Fruit fly (Drosophila melanogaster) whole organism, embryonic: ENCODE results near the gene CG14082.

Experiments used
- Antp ChIP-seq: fragments of 200-800 bp; sonication (Bioruptor generic); optimal IDR thresholded peaks from 3 replicates; lab custom pipeline; 2016; ENCODE audit warnings: missing biosample characterization, missing genetic modification characterization
- Awh ChIP-seq: fragments of 200-800 bp; sonication (Bioruptor generic); IDR thresholded peaks from 2 replicates; pipeline ENCODE4, ENCODE4 v1.3.6; 2022; ENCODE audit warnings: missing biosample characterization, missing genetic modification characterization
- CG10366 ChIP-seq: fragments of 200-800 bp; sonication (Bioruptor generic); IDR thresholded peaks from 2 replicates; pipeline ENCODE4 v1.3.6; 2022; ENCODE audit warnings: missing biosample characterization, missing genetic modification characterization
- CG10959 ChIP-seq: fragments of 200-800 bp; sonication (Bioruptor generic); IDR thresholded peaks from 2 replicates; pipeline ENCODE4 v1.3.6; 2022; ENCODE audit warnings: missing biosample characterization, missing genetic modification characterization
- CG11456 ChIP-seq: fragments of 200-800 bp; sonication (Bioruptor generic); IDR thresholded peaks from 3 replicates; pipeline ENCODE4 v1.3.6; 2022; ENCODE audit warnings: missing biosample characterization, missing genetic modification characterization
- CG15479 ChIP-seq: fragments of 200-800 bp; sonication (Bioruptor generic); optimal IDR thresholded peaks from 3 replicates; lab custom pipeline; 2019; ENCODE audit warnings: missing biosample characterization, mild to moderate bottlenecking, missing genetic modification characterization, moderate library complexity
- CG17361 ChIP-seq: fragments of 200-800 bp; sonication (Bioruptor generic); IDR thresholded peaks from 3 replicates; pipeline ENCODE4 v1.3.6; 2022; ENCODE audit warnings: missing biosample characterization, missing genetic modification characterization
- CG17385 ChIP-seq: fragments of 200-800 bp; sonication (Bioruptor generic); optimal IDR thresholded peaks from 3 replicates; lab custom pipeline; 2018; ENCODE audit warnings: missing biosample characterization, mild to moderate bottlenecking, missing genetic modification characterization
- CG17912 ChIP-seq: fragments of 200-800 bp; sonication (Bioruptor generic); optimal IDR thresholded peaks from 2 replicates; lab custom pipeline; 2018; ENCODE audit warnings: missing biosample characterization, mild to moderate bottlenecking, missing genetic modification characterization
- CG32772 ChIP-seq: fragments of 200-800 bp; sonication (Bioruptor generic); IDR thresholded peaks from 2 replicates; pipeline ENCODE4 v1.3.6; 2022; ENCODE audit warnings: missing biosample characterization, missing genetic modification characterization
- CG5953 ChIP-seq: fragments of 200-800 bp; sonication (Bioruptor generic); IDR thresholded peaks from 2 replicates; pipeline ENCODE4 v1.3.6; 2022; ENCODE audit warnings: missing biosample characterization, missing genetic modification characterization
- CG6272 ChIP-seq: fragments of 200-800 bp; sonication (Bioruptor generic); IDR thresholded peaks from 2 replicates; pipeline ENCODE4 v1.3.6; 2022; ENCODE audit warnings: missing biosample characterization, missing genetic modification characterization
- D19B ChIP-seq: fragments of 200-800 bp; sonication (Bioruptor generic); optimal IDR thresholded peaks from 2 replicates; lab custom pipeline; 2017; ENCODE audit warnings: missing biosample characterization, mild to moderate bottlenecking, missing genetic modification characterization
- Dad ChIP-seq: fragments of 200-800 bp; sonication (Bioruptor generic); optimal IDR thresholded peaks from 3 replicates; lab custom pipeline; 2016; ENCODE audit warnings: missing biosample characterization, missing genetic modification characterization
- Deaf1 ChIP-seq: fragments of 200-800 bp; optimal IDR thresholded peaks from 3 replicates; lab custom pipeline; 2019; ENCODE audit warnings: missing biosample characterization, mild to moderate bottlenecking, missing genetic modification characterization, moderate library complexity
- Dp ChIP-seq: fragments of 200-800 bp; sonication (Bioruptor generic); optimal IDR thresholded peaks from 2 replicates; lab custom pipeline; 2018; ENCODE audit warnings: missing biosample characterization, mild to moderate bottlenecking, missing genetic modification characterization, moderate library complexity
- GATAe ChIP-seq: fragments of 200-800 bp; sonication (Bioruptor generic); conservative IDR thresholded peaks from 2 replicates; pipeline ENCODE4 v1.3.6; 2022; ENCODE audit warnings: missing biosample characterization, missing genetic modification characterization
- Gsc ChIP-seq: fragments of 200-800 bp; sonication (Bioruptor generic); IDR thresholded peaks from 2 replicates; pipeline ENCODE4 v1.3.6; 2022; ENCODE audit warnings: missing biosample characterization, missing genetic modification characterization
- Oli ChIP-seq: fragments of 200-800 bp; sonication (Bioruptor generic); optimal IDR thresholded peaks from 2 replicates; lab custom pipeline; 2018; ENCODE audit warnings: missing biosample characterization, mild to moderate bottlenecking, missing genetic modification characterization, moderate library complexity
- Sry-β ChIP-seq: fragments of 200-800 bp; sonication (Bioruptor generic); optimal IDR thresholded peaks from 2 replicates; lab custom pipeline; 2018; ENCODE audit warnings: missing biosample characterization, mild to moderate bottlenecking, missing genetic modification characterization, moderate library complexity
- TFAM ChIP-seq: fragments of 200-800 bp; sonication (Bioruptor generic); optimal IDR thresholded peaks from 2 replicates; lab custom pipeline; 2017; ENCODE audit warnings: missing biosample characterization, missing genetic modification characterization, inconsistent platforms
- cato ChIP-seq: fragments of 200-800 bp; sonication (Bioruptor generic); optimal IDR thresholded peaks from 2 replicates; lab custom pipeline; 2016; ENCODE audit warnings: missing biosample characterization, missing genetic modification characterization, borderline replicate concordance
- caup ChIP-seq: fragments of 200-800 bp; sonication (Bioruptor generic); optimal IDR thresholded peaks from 3 replicates; lab custom pipeline; 2017; ENCODE audit warnings: missing biosample characterization, mild to moderate bottlenecking, missing genetic modification characterization, moderate library complexity; ENCODE audit not compliant: severe bottlenecking
- da ChIP-seq: fragments of 200-800 bp; sonication (Bioruptor generic); optimal IDR thresholded peaks from 2 replicates; lab custom pipeline; 2016; ENCODE audit warnings: missing biosample characterization, missing genetic modification characterization
- grau ChIP-seq: fragments of 200-800 bp; optimal IDR thresholded peaks from 3 replicates; lab custom pipeline; 2019; ENCODE audit warnings: missing biosample characterization, mild to moderate bottlenecking, missing genetic modification characterization, moderate library complexity
- gsb ChIP-seq: fragments of 200-800 bp; sonication (Bioruptor generic); IDR thresholded peaks from 2 replicates; pipeline ENCODE4 v1.3.6; 2022; ENCODE audit warnings: missing biosample characterization, missing genetic modification characterization
- ham ChIP-seq: fragments of 200-800 bp; sonication (Bioruptor generic); IDR thresholded peaks from 2 replicates; pipeline ENCODE4 v1.3.6; 2022; ENCODE audit warnings: missing biosample characterization, missing genetic modification characterization
- lbe ChIP-seq: fragments of 200-800 bp; sonication (Bioruptor generic); optimal IDR thresholded peaks from 2 replicates; lab custom pipeline; 2016; ENCODE audit warnings: missing biosample characterization, mild to moderate bottlenecking, missing genetic modification characterization
- lov ChIP-seq, 2 experiments: fragments of 200-800 bp in 1 of 2; fragments of >200 bp in 1 of 2; sonication (Bioruptor generic) in 1 of 2; IDR thresholded peaks in 1 of 2; optimal IDR thresholded peaks in 1 of 2; 2 replicates in 1 of 2; 3 replicates in 1 of 2; pipeline versions ENCODE4 v1.3.6 to Lab custom; 2017 to 2022; ENCODE audit warnings: missing biosample characterization in 1 of 2, missing genetic modification characterization in 1 of 2
- nom ChIP-seq: fragments of 200-800 bp; sonication (Bioruptor generic); optimal IDR thresholded peaks from 2 replicates; lab custom pipeline; 2017; ENCODE audit warnings: missing biosample characterization, missing genetic modification characterization, mild to moderate bottlenecking, moderate library complexity, missing genetic modification reagents
- pros ChIP-seq: fragments of 200-800 bp; sonication (Bioruptor generic); optimal IDR thresholded peaks from 3 replicates; lab custom pipeline; 2019; ENCODE audit warnings: missing biosample characterization, mild to moderate bottlenecking, missing genetic modification characterization, moderate library complexity
- rib ChIP-seq: fragments of 200-800 bp; sonication (Bioruptor generic); IDR thresholded peaks from 2 replicates; pipeline ENCODE4 v1.3.6; 2022; ENCODE audit warnings: missing biosample characterization, missing genetic modification characterization
- ro ChIP-seq: fragments of 200-800 bp; sonication (Bioruptor generic); IDR thresholded peaks from 2 replicates; pipeline ENCODE4 v1.3.6; 2022; ENCODE audit warnings: missing biosample characterization, missing genetic modification characterization
- sens ChIP-seq: fragments of 200-800 bp; sonication (Bioruptor generic); peaks from one replicate; lab custom pipeline; 2016; ENCODE audit warnings: missing biosample characterization, missing genetic modification characterization
- slou ChIP-seq: fragments of 200-800 bp; sonication (Bioruptor generic); optimal IDR thresholded peaks from 3 replicates; lab custom pipeline; 2016; ENCODE audit warnings: missing biosample characterization, missing genetic modification characterization
- ssp ChIP-seq: fragments of 200-800 bp; sonication (Bioruptor generic); IDR thresholded peaks from 2 replicates; pipeline ENCODE4 v1.3.6; 2022; ENCODE audit warnings: missing biosample characterization, missing genetic modification characterization
- stc ChIP-seq: fragments of 200-800 bp; sonication (Bioruptor generic); IDR thresholded peaks from 2 replicates; pipeline ENCODE4 v1.3.6; 2022; ENCODE audit warnings: missing biosample characterization, missing genetic modification characterization
- sug ChIP-seq: fragments of 200-800 bp; optimal IDR thresholded peaks from 2 replicates; lab custom pipeline; 2019; ENCODE audit warnings: missing biosample characterization, mild to moderate bottlenecking, missing genetic modification characterization, moderate library complexity
- tap ChIP-seq: fragments of 200-800 bp; optimal IDR thresholded peaks from 3 replicates; lab custom pipeline; 2019; ENCODE audit warnings: missing biosample characterization, mild to moderate bottlenecking, missing genetic modification characterization, moderate library complexity
- tll ChIP-seq, 2 experiments: fragments of 200-800 bp in 1 of 2; fragments of >200 bp in 1 of 2; sonication (Bioruptor generic) in 1 of 2; optimal IDR thresholded peaks; 2 replicates each; lab custom pipeline; 2017 to 2019; ENCODE audit warnings: missing biosample characterization in 2 of 2, missing genetic modification characterization in 2 of 2, mild to moderate bottlenecking in 1 of 2, moderate library complexity in 1 of 2
- unc-4 ChIP-seq: fragments of 200-800 bp; sonication (Bioruptor generic); IDR thresholded peaks from 2 replicates; pipeline ENCODE4 v1.3.6; 2022; ENCODE audit warnings: missing biosample characterization, missing genetic modification characterization; ENCODE audit not compliant: partially characterized antibody
- wor ChIP-seq: fragments of 200-800 bp; sonication (Bioruptor generic); IDR thresholded peaks from 2 replicates; pipeline ENCODE4 v1.3.6; 2022; ENCODE audit warnings: missing biosample characterization, missing genetic modification characterization
- yki ChIP-seq: fragments of >200 bp; optimal IDR thresholded peaks from 3 replicates; lab custom pipeline; 2018
- z ChIP-seq: fragments of 200-800 bp; sonication (Bioruptor generic); IDR thresholded peaks from 3 replicates; pipeline ENCODE4 v1.3.6; 2022; ENCODE audit warnings: missing biosample characterization, missing genetic modification characterization
- zfh1 ChIP-seq: fragments of 200-800 bp; sonication (Bioruptor generic); IDR thresholded peaks from 3 replicates; pipeline ENCODE4 v1.3.6; 2022; ENCODE audit warnings: missing biosample characterization, missing genetic modification characterization

The CG14082 gene

dm6 chr3L:19172192-19172824 is 33.5 kb upstream of the CG14082 start (continued):
- TF ChIP-seq stc (GFP tag; lab: Robert Waterston, UW) (0 out of 2 replicates have a peak, but pooled peaks have one; percentile 5), Gsc (GFP tag; lab: Robert Waterston, UW) (no peak), rib (GFP tag; lab: Robert Waterston, UW) (0 out of 2 replicates have a peak, but pooled peaks have one; percentile 42), Awh (GFP tag; lab: Robert Waterston, UW) (no peak), CG17385 (GFP tag; lab: Kevin White, UChicago) (peak; percentile 24), z (GFP tag; lab: Robert Waterston, UW) (0 out of 3 replicates have a peak, but pooled peaks have one; percentile 41), sens (GFP tag; lab: Kevin White, UChicago) (peak; percentile 22), CG11456 (GFP tag; lab: Robert Waterston, UW) (0 out of 3 replicates have a peak, but pooled peaks have one; percentile 36)

- TF ChIP-seq CG32772 (GFP tag; lab: Robert Waterston, UW) (0 out of 2 replicates have a peak, but pooled peaks have one; percentile 6), D19B (GFP tag; lab: Kevin White, UChicago) (no peak), unc-4 (peak; percentile 53), Sry-β (GFP tag; lab: Kevin White, UChicago) (no peak), ro (GFP tag; lab: Robert Waterston, UW) (no peak), ssp (GFP tag; lab: Robert Waterston, UW) (no peak), cato (GFP tag; lab: Kevin White, UChicago) (no peak), CG10959 (GFP tag; lab: Robert Waterston, UW) (no peak), tap (tag; lab: Kevin White, UChicago) (peak; percentile 8), Dp (GFP tag; lab: Kevin White, UChicago) (no peak), caup (GFP tag; lab: Kevin White, UChicago) (peak; percentile 49), sug (tag; lab: Kevin White, UChicago) (no peak), GATAe (GFP tag; lab: Robert Waterston, UW) (no peak), CG5953 (GFP tag; lab: Robert Waterston, UW) (no peak), lov (optimal IDR thresholded peaks at IDR 0.05; lab: Kevin White, UChicago) (no peak), lov (GFP tag; IDR thresholded peaks at IDR 0.05; lab: Robert Waterston, UW) (0 out of 3 replicates have a peak, but pooled peaks have one; percentile 46), CG17912 (GFP tag; lab: Kevin White, UChicago) (no peak), Dad (GFP tag; lab: Kevin White, UChicago) (no peak), gsb (GFP tag; lab: Robert Waterston, UW) (no peak), nom (GFP tag; lab: Kevin White, UChicago) (peak; percentile 50), CG17361 (GFP tag; lab: Robert Waterston, UW) (no peak), slou (GFP tag; lab: Kevin White, UChicago) (no peak), Deaf1 (tag; lab: Kevin White, UChicago) (peak; percentile 54), tll (GFP tag; optimal IDR thresholded peaks at IDR 0.05; lab: Kevin White, UChicago) (peak in 1 of 2 experiments; percentile 51), Antp (GFP tag; lab: Kevin White, UChicago) (no peak), yki (lab: Kevin White, UChicago) (peak; percentile 69), TFAM (GFP tag; lab: Kevin White, UChicago) (no peak), CG15479 (peak; percentile 23), ham (GFP tag; lab: Robert Waterston, UW) (no peak), wor (GFP tag; lab: Robert Waterston, UW) (no peak), da (no peak), CG6272 (GFP tag; lab: Robert Waterston, UW) (no peak), lbe (GFP tag; lab: Kevin White, UChicago) (peak; percentile 39), pros (peak; percentile 98), grau (tag; lab: Kevin White, UChicago) (no peak), zfh1 (GFP tag; lab: Robert Waterston, UW) (0 out of 3 replicates have a peak, but pooled peaks have one; percentile 34), Oli (tag; lab: Kevin White, UChicago) (no peak), CG10366 (GFP tag; lab: Robert Waterston, UW) (peak; percentile 66)
These were observed 32.8 kb upstream of the CG14082 start for dm6 chr3L:19171321-19172191.
